Fruit fly (Drosophila melanogaster): ENCODE results near the gene CG33796.

Gene CG33796

dm6 chr3L:16183493-16183892 is 13.6 kb upstream of the CG33796 start:
- TF ChIP-seq toe (GFP tag; optimal IDR thresholded peaks at IDR 0.05) (no peak), cnc (optimal IDR thresholded peaks at IDR 0.05) (no peak), bab1 (GFP tag; optimal IDR thresholded peaks at IDR 0.05) (no peak), pad (GFP tag; optimal IDR thresholded peaks at IDR 0.05) (no peak), Clk (GFP tag; optimal IDR thresholded peaks at IDR 0.05) (no peak), cic (GFP tag; optimal IDR thresholded peaks at IDR 0.05) (no peak), CG5204 (GFP tag; optimal IDR thresholded peaks at IDR 0.05) (no peak), CG7101 (tag; optimal IDR thresholded peaks at IDR 0.05) (no peak), kay (GFP tag; ENCODE audit: borderline replicate concordance) (no peak), CG7045 (GFP tag; optimal IDR thresholded peaks at IDR 0.05) (no peak), tj (GFP tag; optimal IDR thresholded peaks at IDR 0.05) (no peak), ovo (GFP tag; optimal IDR thresholded peaks at IDR 0.05) (no peak), Crg-1 (GFP tag; optimal IDR thresholded peaks at IDR 0.05) (no peak), CG11617 (GFP tag; optimal IDR thresholded peaks at IDR 0.05) (no peak), CG1620 (GFP tag; optimal IDR thresholded peaks at IDR 0.05) (no peak), CG33017 (tag; optimal IDR thresholded peaks at IDR 0.05) (no peak), CG12768 (GFP tag; optimal IDR thresholded peaks at IDR 0.05) (no peak), Hr96 (GFP tag; optimal IDR thresholded peaks at IDR 0.05) (no peak), Mnt (GFP tag; optimal IDR thresholded peaks at IDR 0.05) (no peak), CG14711 (tag; optimal IDR thresholded peaks at IDR 0.05) (no peak)

dm6 chr3L:16182633-16183462 is 12.9 kb upstream of the CG33796 start:
- TF ChIP-seq CG14711 (tag; optimal IDR thresholded peaks at IDR 0.05) = no peak
- no peak for TF ChIP-seq bab1 (GFP tag; optimal IDR thresholded peaks at IDR 0.05)
- TF ChIP-seq cic (GFP tag; optimal IDR thresholded peaks at IDR 0.05) = no peak

- TF ChIP-seq CG5204 (GFP tag; optimal IDR thresholded peaks at IDR 0.05) (no peak), CG7101 (tag; optimal IDR thresholded peaks at IDR 0.05) (no peak), CG7045 (GFP tag; optimal IDR thresholded peaks at IDR 0.05) (no peak), Hr96 (GFP tag; optimal IDR thresholded peaks at IDR 0.05) (no peak), toe (GFP tag; optimal IDR thresholded peaks at IDR 0.05) (no peak), CG14711 (tag; optimal IDR thresholded peaks at IDR 0.05) (no peak), CG11617 (GFP tag; optimal IDR thresholded peaks at IDR 0.05) (no peak), pad (GFP tag; optimal IDR thresholded peaks at IDR 0.05) (no peak), bab1 (GFP tag; optimal IDR thresholded peaks at IDR 0.05) (no peak), Clk (GFP tag; optimal IDR thresholded peaks at IDR 0.05) (no peak), ovo (GFP tag; optimal IDR thresholded peaks at IDR 0.05) (no peak), CG33017 (tag; optimal IDR thresholded peaks at IDR 0.05) (no peak), cnc (optimal IDR thresholded peaks at IDR 0.05) (no peak), kay (GFP tag; ENCODE audit: borderline replicate concordance) (no peak), cic (GFP tag; optimal IDR thresholded peaks at IDR 0.05) (no peak)
Measured at dm6 chr3L:16181330-16181830, 11.5 kb upstream of the CG33796 start.

DNA sequence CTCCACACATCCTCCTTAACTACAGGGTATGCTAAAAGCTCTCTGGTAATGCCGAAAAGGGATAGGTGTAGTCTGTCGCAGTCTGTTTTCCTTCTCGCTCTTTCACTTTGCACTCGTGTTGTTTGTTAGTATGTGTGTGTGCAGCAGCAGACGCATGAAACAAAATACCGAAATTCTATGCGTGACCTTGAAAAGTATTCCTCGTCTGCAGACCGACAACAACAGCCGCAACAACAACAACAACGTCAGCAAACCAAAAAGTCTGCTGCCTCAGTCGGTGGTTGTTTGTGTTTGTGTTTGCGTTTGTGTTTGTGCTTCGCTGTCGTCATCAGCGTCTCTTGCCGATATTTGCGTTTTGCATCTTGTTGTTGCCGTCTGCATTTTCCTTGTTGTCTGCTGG is 8.5 kb upstream of the CG33796 start:
- TF ChIP-seq cnc (optimal IDR thresholded peaks at IDR 0.05) (no peak), CG5204 (GFP tag; optimal IDR thresholded peaks at IDR 0.05) (peak; percentile 4)

dm6 chr3L:16177751-16178150 is 7.8 kb upstream of the CG33796 start:
- TF ChIP-seq Clk (GFP tag; optimal IDR thresholded peaks at IDR 0.05) (no peak), CG11617 (GFP tag; optimal IDR thresholded peaks at IDR 0.05) (no peak), cnc (optimal IDR thresholded peaks at IDR 0.05) (no peak), cic (GFP tag; optimal IDR thresholded peaks at IDR 0.05) (no peak), bab1 (GFP tag; optimal IDR thresholded peaks at IDR 0.05) (no peak), Mnt (GFP tag; optimal IDR thresholded peaks at IDR 0.05) (no peak), Crg-1 (GFP tag; optimal IDR thresholded peaks at IDR 0.05) (no peak), ovo (GFP tag; optimal IDR thresholded peaks at IDR 0.05) (no peak), CG12768 (GFP tag; optimal IDR thresholded peaks at IDR 0.05) (no peak), toe (GFP tag; optimal IDR thresholded peaks at IDR 0.05) (no peak), Hr96 (GFP tag; optimal IDR thresholded peaks at IDR 0.05) (no peak), CG1620 (GFP tag; optimal IDR thresholded peaks at IDR 0.05) (no peak), CG7045 (GFP tag; optimal IDR thresholded peaks at IDR 0.05) (no peak), CG14711 (tag; optimal IDR thresholded peaks at IDR 0.05) (no peak), CG33017 (tag; optimal IDR thresholded peaks at IDR 0.05) (no peak), kay (GFP tag; ENCODE audit: borderline replicate concordance) (no peak), CG7101 (tag; optimal IDR thresholded peaks at IDR 0.05) (no peak)

DNA sequence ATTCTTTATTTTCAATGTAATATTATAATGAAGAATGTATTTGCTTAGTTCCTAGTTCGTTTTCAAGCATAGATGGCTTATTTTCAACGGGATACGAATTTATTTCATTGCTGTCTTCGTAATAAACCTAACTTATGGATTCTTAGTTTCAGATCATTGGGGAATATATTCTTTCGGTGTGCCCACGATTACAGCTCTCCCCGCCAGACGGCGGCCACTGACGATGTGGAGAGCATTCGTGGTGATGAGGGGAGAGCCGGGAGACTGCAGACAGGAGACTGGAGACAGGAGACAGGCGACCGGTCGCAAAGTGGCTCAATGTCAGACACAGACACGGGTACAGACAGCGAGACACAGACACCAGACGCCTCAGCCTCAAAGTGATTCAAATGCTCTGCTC is 7.4 kb upstream of the CG33796 start:
- TF ChIP-seq pad (GFP tag; optimal IDR thresholded peaks at IDR 0.05) (no peak), CG33017 (tag; optimal IDR thresholded peaks at IDR 0.05) (no peak), tj (GFP tag; optimal IDR thresholded peaks at IDR 0.05) (no peak), bab1 (GFP tag; optimal IDR thresholded peaks at IDR 0.05) (no peak), CG11617 (GFP tag; optimal IDR thresholded peaks at IDR 0.05) (no peak), CG7101 (tag; optimal IDR thresholded peaks at IDR 0.05) (no peak), CG5204 (GFP tag; optimal IDR thresholded peaks at IDR 0.05) (no peak)

DNA sequence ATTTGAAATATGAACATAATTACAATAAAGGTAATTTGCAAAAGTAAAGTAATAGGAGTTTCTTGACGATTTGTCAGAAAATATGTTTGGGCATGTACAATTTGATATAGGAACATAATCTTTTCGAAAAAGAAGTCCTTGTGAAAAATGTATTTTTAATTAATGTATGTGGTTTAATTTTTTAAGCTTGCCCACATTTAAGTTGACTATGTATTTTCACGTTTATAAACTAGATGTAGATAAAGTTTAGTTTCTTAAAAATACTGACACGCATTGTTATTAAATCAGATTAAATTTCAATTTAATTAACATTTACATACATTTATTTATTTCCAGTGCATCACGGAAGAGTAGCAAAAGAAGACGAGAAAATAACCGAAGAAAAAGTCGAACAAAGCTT is 6.6 kb upstream of the CG33796 start:
- TF ChIP-seq tj (GFP tag; optimal IDR thresholded peaks at IDR 0.05) (no peak), kay (GFP tag; ENCODE audit: borderline replicate concordance) (no peak), CG11617 (GFP tag; optimal IDR thresholded peaks at IDR 0.05) (no peak), cnc (optimal IDR thresholded peaks at IDR 0.05) (no peak), CG7101 (tag; optimal IDR thresholded peaks at IDR 0.05) (no peak), Clk (GFP tag; optimal IDR thresholded peaks at IDR 0.05) (no peak), Mnt (GFP tag; optimal IDR thresholded peaks at IDR 0.05) (no peak), pad (GFP tag; optimal IDR thresholded peaks at IDR 0.05) (no peak), toe (GFP tag; optimal IDR thresholded peaks at IDR 0.05) (no peak), CG33017 (tag; optimal IDR thresholded peaks at IDR 0.05) (no peak), CG12768 (GFP tag; optimal IDR thresholded peaks at IDR 0.05) (no peak), ovo (GFP tag; optimal IDR thresholded peaks at IDR 0.05) (no peak), cic (GFP tag; optimal IDR thresholded peaks at IDR 0.05) (no peak), Hr96 (GFP tag; optimal IDR thresholded peaks at IDR 0.05) (no peak), bab1 (GFP tag; optimal IDR thresholded peaks at IDR 0.05) (no peak)
